Fruit fly (Drosophila melanogaster) whole organism, prepupa: ENCODE results near the gene CG6398.

ENCODE experiments used
- CG10669 ChIP-seq: fragments of 200-800 bp; sonication (Bioruptor generic); optimal IDR thresholded peaks from 3 replicates; lab custom pipeline; 2018; ENCODE audit warnings: missing biosample characterization, mild to moderate bottlenecking, missing genetic modification characterization, moderate library complexity
- CG11762 ChIP-seq: fragments of 200-800 bp; sonication (Bioruptor generic); optimal IDR thresholded peaks from 3 replicates; lab custom pipeline; 2016; ENCODE audit warnings: missing biosample characterization, missing genetic modification characterization; ENCODE audit not compliant: insufficient read depth
- CG11902 ChIP-seq: fragments of 200-800 bp; sonication (Bioruptor generic); optimal IDR thresholded peaks from 3 replicates; lab custom pipeline; 2016; ENCODE audit warnings: missing biosample characterization, missing genetic modification characterization
- CG15336 ChIP-seq: fragments of 200-800 bp; sonication (Bioruptor generic); IDR thresholded peaks from 2 replicates; pipeline ENCODE4 v1.3.6; 2022; ENCODE audit warnings: missing biosample characterization, missing genetic modification characterization
- CG1621 ChIP-seq: fragments of 200-800 bp; sonication (Bioruptor generic); optimal IDR thresholded peaks from 3 replicates; lab custom pipeline; 2018; ENCODE audit warnings: missing biosample characterization, mild to moderate bottlenecking, missing genetic modification characterization
- CG16779 ChIP-seq: fragments of 200-800 bp; sonication (Bioruptor generic); optimal IDR thresholded peaks from 3 replicates; lab custom pipeline; 2017; ENCODE audit warnings: missing biosample characterization, mild to moderate bottlenecking, missing genetic modification characterization
- CG3032 ChIP-seq: fragments of 200-800 bp; optimal IDR thresholded peaks from 2 replicates; lab custom pipeline; 2019; ENCODE audit warnings: missing biosample characterization, mild to moderate bottlenecking, missing genetic modification characterization, moderate library complexity
- CG31627 ChIP-seq: fragments of 200-800 bp; sonication (Bioruptor generic); optimal IDR thresholded peaks from 3 replicates; lab custom pipeline; 2016; ENCODE audit warnings: missing biosample characterization, missing genetic modification characterization
- CG32006 ChIP-seq: fragments of 200-800 bp; sonication (Bioruptor generic); optimal IDR thresholded peaks from 3 replicates; lab custom pipeline; 2017; ENCODE audit warnings: missing biosample characterization, mild to moderate bottlenecking, missing genetic modification characterization
- CG34406 ChIP-seq: fragments of 200-800 bp; sonication (Bioruptor generic); optimal IDR thresholded peaks from 3 replicates; lab custom pipeline; 2016; ENCODE audit warnings: missing biosample characterization, missing genetic modification characterization
- CG3919 ChIP-seq: fragments of 200-800 bp; sonication (Bioruptor generic); optimal IDR thresholded peaks from 3 replicates; lab custom pipeline; 2016; ENCODE audit warnings: missing biosample characterization, missing genetic modification characterization
- CG6163 ChIP-seq: fragments of 200-800 bp; sonication (Bioruptor generic); IDR thresholded peaks from 3 replicates; pipeline ENCODE4 v1.3.6; 2022; ENCODE audit warnings: missing biosample characterization, missing genetic modification characterization
- CG6276 ChIP-seq: fragments of 200-800 bp; sonication (Bioruptor generic); optimal IDR thresholded peaks from 2 replicates; lab custom pipeline; 2017; ENCODE audit warnings: missing biosample characterization, mild to moderate bottlenecking, missing genetic modification characterization
- CG6792 ChIP-seq: fragments of 200-800 bp; sonication (Bioruptor generic); optimal IDR thresholded peaks from 3 replicates; lab custom pipeline; 2016; ENCODE audit warnings: missing biosample characterization, missing genetic modification characterization
- CG6854 ChIP-seq: fragments of 200-800 bp; sonication (Bioruptor generic); optimal IDR thresholded peaks from 2 replicates; lab custom pipeline; 2017; ENCODE audit warnings: missing biosample characterization, mild to moderate bottlenecking, missing genetic modification characterization
- CG7368 ChIP-seq: fragments of 200-800 bp; sonication (Bioruptor generic); optimal IDR thresholded peaks from 3 replicates; lab custom pipeline; 2016; ENCODE audit warnings: missing biosample characterization, missing genetic modification characterization
- CG8119 ChIP-seq: fragments of 200-800 bp; sonication (Bioruptor generic); IDR thresholded peaks from 3 replicates; pipeline ENCODE4 v1.3.6; 2022; ENCODE audit warnings: missing biosample characterization, missing genetic modification characterization
- CG8319 ChIP-seq: fragments of 200-800 bp; sonication (Bioruptor generic); optimal IDR thresholded peaks from 3 replicates; lab custom pipeline; 2016; ENCODE audit warnings: missing biosample characterization, missing genetic modification characterization
- CG8632 ChIP-seq: fragments of 200-800 bp; sonication (Bioruptor generic); optimal IDR thresholded peaks from 3 replicates; lab custom pipeline; 2016; ENCODE audit warnings: missing biosample characterization, missing genetic modification characterization
- CG9139 ChIP-seq: fragments of 200-800 bp; sonication (Bioruptor generic); optimal IDR thresholded peaks from 3 replicates; lab custom pipeline; 2017; ENCODE audit warnings: missing biosample characterization, mild to moderate bottlenecking, missing genetic modification characterization
- Eip75B ChIP-seq: fragments of 200-800 bp; sonication (Bioruptor generic); optimal IDR thresholded peaks from 3 replicates; lab custom pipeline; 2016; ENCODE audit warnings: missing biosample characterization, missing genetic modification characterization
- Eip78C ChIP-seq: fragments of 200-800 bp; sonication (Bioruptor generic); peaks from one replicate; lab custom pipeline; 2016; ENCODE audit warnings: missing biosample characterization, missing genetic modification characterization
- Eip93F ChIP-seq: fragments of 200-800 bp; sonication (Bioruptor generic); optimal IDR thresholded peaks from 2 replicates; lab custom pipeline; 2016; ENCODE audit warnings: missing biosample characterization, mild to moderate bottlenecking, missing genetic modification characterization
- Ets21C ChIP-seq: fragments of 200-800 bp; sonication (Bioruptor generic); optimal IDR thresholded peaks from 3 replicates; lab custom pipeline; 2016; ENCODE audit warnings: missing biosample characterization, missing genetic modification characterization
- Ets96B ChIP-seq: fragments of 200-800 bp; optimal IDR thresholded peaks from 2 replicates; lab custom pipeline; 2019; ENCODE audit warnings: missing biosample characterization, mild to moderate bottlenecking, missing genetic modification characterization, moderate library complexity
- Gug ChIP-seq: fragments of 200-800 bp; sonication (Bioruptor generic); IDR thresholded peaks from 2 replicates; pipeline ENCODE4 v1.3.6; 2022; ENCODE audit warnings: missing biosample characterization, missing genetic modification characterization
- Hr38 ChIP-seq: sonication (Bioruptor generic); optimal IDR thresholded peaks from 2 replicates; lab custom pipeline; 2016; ENCODE audit warnings: missing biosample characterization, missing genetic modification characterization
- Hr4 ChIP-seq: fragments of 200-800 bp; sonication (Bioruptor generic); optimal IDR thresholded peaks from 3 replicates; lab custom pipeline; 2016; ENCODE audit warnings: missing biosample characterization, missing genetic modification characterization
- Lpt ChIP-seq: fragments of 200-800 bp; sonication (Bioruptor generic); optimal IDR thresholded peaks from 3 replicates; lab custom pipeline; 2016; ENCODE audit warnings: missing biosample characterization, missing genetic modification characterization
- Met ChIP-seq: fragments of 200-800 bp; sonication (Bioruptor generic); optimal IDR thresholded peaks from 3 replicates; lab custom pipeline; 2016; ENCODE audit warnings: missing biosample characterization, missing genetic modification characterization
- OdsH ChIP-seq: fragments of 200-800 bp; sonication (Bioruptor generic); optimal IDR thresholded peaks from 3 replicates; lab custom pipeline; 2016; ENCODE audit warnings: missing biosample characterization, missing genetic modification characterization
- Smox ChIP-seq: fragments of 200-800 bp; sonication (Bioruptor generic); optimal IDR thresholded peaks from 3 replicates; lab custom pipeline; 2016; ENCODE audit warnings: missing biosample characterization, missing genetic modification characterization
- Sox102F ChIP-seq: fragments of 200-800 bp; sonication (Bioruptor generic); optimal IDR thresholded peaks from 2 replicates; lab custom pipeline; 2016; ENCODE audit warnings: missing biosample characterization, mild to moderate bottlenecking, missing genetic modification characterization
- Sox14 ChIP-seq: fragments of 200-800 bp; sonication (Bioruptor generic); optimal IDR thresholded peaks from 3 replicates; lab custom pipeline; 2016; ENCODE audit warnings: missing biosample characterization, missing genetic modification characterization
- Sox15 ChIP-seq: fragments of 200-800 bp; sonication (Bioruptor generic); optimal IDR thresholded peaks from 3 replicates; lab custom pipeline; 2016; ENCODE audit warnings: missing biosample characterization, missing genetic modification characterization
- achi ChIP-seq: fragments of 200-800 bp; sonication (Bioruptor generic); optimal IDR thresholded peaks from 3 replicates; lab custom pipeline; 2016; ENCODE audit warnings: missing biosample characterization, missing genetic modification characterization
- acj6 ChIP-seq: fragments of 200-800 bp; sonication (Bioruptor generic); optimal IDR thresholded peaks from 3 replicates; lab custom pipeline; 2016; ENCODE audit warnings: missing biosample characterization, missing genetic modification characterization
- cyc ChIP-seq: fragments of 200-800 bp; sonication (Bioruptor generic); optimal IDR thresholded peaks from 3 replicates; lab custom pipeline; 2016; ENCODE audit warnings: missing biosample characterization, missing genetic modification characterization
- dac ChIP-seq: fragments of 200-800 bp; sonication (Bioruptor generic); optimal IDR thresholded peaks from 2 replicates; lab custom pipeline; 2017; ENCODE audit warnings: missing biosample characterization, mild to moderate bottlenecking, missing genetic modification characterization
- dsx ChIP-seq: fragments of 200-800 bp; optimal IDR thresholded peaks from 3 replicates; lab custom pipeline; 2019; ENCODE audit warnings: missing biosample characterization, mild to moderate bottlenecking, missing genetic modification characterization, moderate library complexity; ENCODE audit not compliant: poor library complexity, severe bottlenecking
- esn ChIP-seq: fragments of 200-800 bp; sonication (Bioruptor generic); optimal IDR thresholded peaks from 2 replicates; lab custom pipeline; 2016; ENCODE audit warnings: missing biosample characterization, mild to moderate bottlenecking, missing genetic modification characterization, moderate library complexity
- fd85E ChIP-seq: fragments of 200-800 bp; sonication (Bioruptor generic); optimal IDR thresholded peaks from 3 replicates; lab custom pipeline; 2016; ENCODE audit warnings: missing biosample characterization, missing genetic modification characterization
- lz ChIP-seq: fragments of 200-800 bp; sonication (Bioruptor generic); optimal IDR thresholded peaks from 3 replicates; lab custom pipeline; 2016; ENCODE audit warnings: missing biosample characterization, missing genetic modification characterization
- salr ChIP-seq, 2 experiments: fragments of 200-800 bp; sonication (Bioruptor generic); optimal IDR thresholded peaks; 3 replicates each; lab custom pipeline; 2016 to 2018; ENCODE audit warnings: missing biosample characterization in 2 of 2, missing genetic modification characterization in 2 of 2, mild to moderate bottlenecking in 1 of 2
- spab ChIP-seq: fragments of 200-800 bp; sonication (Bioruptor generic); optimal IDR thresholded peaks from 2 replicates; lab custom pipeline; 2017; ENCODE audit warnings: missing biosample characterization, mild to moderate bottlenecking, missing genetic modification characterization, missing genetic modification reagents
- svp ChIP-seq: fragments of 200-800 bp; sonication (Bioruptor generic); peaks from one replicate; lab custom pipeline; 2016; ENCODE audit warnings: missing biosample characterization, missing genetic modification characterization
- vri ChIP-seq: fragments of 200-800 bp; sonication (Bioruptor generic); optimal IDR thresholded peaks from 3 replicates; lab custom pipeline; 2016; ENCODE audit warnings: missing biosample characterization, mild to moderate bottlenecking, missing genetic modification characterization

CG6398 gene

DNA sequence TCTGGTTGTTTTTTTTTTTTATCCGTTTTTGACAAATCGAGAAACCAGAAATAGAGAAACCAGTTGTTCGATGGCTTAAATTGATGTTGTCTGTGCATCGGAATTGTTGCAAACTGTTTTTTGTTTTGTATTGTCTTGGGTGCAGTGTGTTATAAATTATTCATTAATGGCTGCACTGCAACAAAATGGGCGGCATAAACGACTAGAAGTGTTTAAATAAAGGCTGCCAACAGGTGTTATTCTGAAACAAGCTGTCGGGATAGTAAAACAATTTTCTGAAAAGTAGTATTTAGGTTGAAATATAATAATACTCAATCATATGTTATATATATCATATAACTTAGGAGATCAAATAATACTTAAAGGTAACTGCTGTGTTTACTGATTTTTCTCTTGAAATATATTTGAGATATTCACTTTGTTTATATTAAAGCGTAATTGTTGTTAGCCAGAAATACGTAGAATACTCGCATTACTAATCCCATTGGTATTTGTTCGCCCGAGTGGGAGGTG lies 5.8 kb downstream of the CG6398 start (continued):
- TF ChIP-seq Ets96B (tag; lab: Kevin White, UChicago) (peak; percentile 39), CG3032 (tag; lab: Kevin White, UChicago) (peak; percentile 45), CG15336 (GFP tag; lab: Robert Waterston, UW) (peak; percentile 31; the same call in 1 of the 2 replicates), CG32006 (GFP tag; lab: Kevin White, UChicago) (peak; percentile 52)

DNA sequence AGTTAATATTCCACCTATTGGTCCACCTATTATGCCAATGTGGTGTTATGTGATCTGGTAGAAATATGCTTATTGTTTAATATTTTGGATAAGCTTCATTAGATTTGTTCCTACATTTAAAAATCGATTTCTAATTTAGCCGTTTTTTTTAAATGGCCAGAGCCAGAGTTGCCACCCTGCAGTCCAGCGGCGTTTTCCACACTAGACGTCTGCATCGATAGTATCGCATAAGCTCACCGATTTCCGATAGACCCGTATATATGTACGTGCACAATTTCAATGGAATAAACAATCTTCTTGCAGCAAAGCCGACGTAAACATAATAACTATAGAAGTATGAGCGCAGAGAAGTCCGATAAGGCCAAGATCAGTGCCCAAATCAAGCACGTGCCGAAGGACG lies 11.3 kb downstream of the CG6398 start, which contains the start of gene Taf9:
Gene Taf9 (plus strand): TSS at position 239 of the 400 bp plus-strand sequence.
- TF ChIP-seq Smox (GFP tag; lab: Kevin White, UChicago) (no peak), dac (GFP tag; lab: Kevin White, UChicago) (no peak), CG31627 (no peak), Hr4 (no peak), esn (GFP tag; lab: Kevin White, UChicago) (no peak), vri (GFP tag; lab: Kevin White, UChicago) (no peak), Eip78C (GFP tag; lab: Kevin White, UChicago) (peak; percentile 60), Gug (GFP tag; lab: Robert Waterston, UW) (no peak)

DNA sequence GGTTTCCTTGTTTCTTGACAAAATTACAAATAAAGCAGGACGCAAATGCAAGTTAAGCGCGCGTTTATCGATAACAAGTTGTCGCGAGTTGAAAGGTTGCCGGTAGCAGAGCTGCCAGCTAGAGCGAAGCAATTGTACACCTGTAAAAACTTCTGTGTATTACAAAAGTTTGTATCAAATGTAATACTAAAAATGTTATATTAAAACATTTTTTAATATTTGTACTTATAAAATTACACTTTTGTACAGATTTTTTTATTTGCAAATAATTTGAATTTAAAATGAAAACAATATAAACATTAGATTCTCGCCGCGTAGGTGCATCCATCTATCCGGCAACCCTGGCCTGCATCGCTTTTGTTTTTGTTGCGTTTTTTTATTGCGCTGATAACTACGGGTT lies 14.0 kb downstream of the CG6398 start, which contains the start of the genes CG8142 and Ucp4A:
Gene CG8142 (minus strand): TSS at position 82 of the 400 bp plus-strand sequence.
Gene Ucp4A (plus strand): TSS at position 327 of the 400 bp plus-strand sequence.
- TF ChIP-seq CG6792 (GFP tag; lab: Kevin White, UChicago) (peak; percentile 88), Eip75B (GFP tag; lab: Kevin White, UChicago) (peak; percentile 72), CG7368 (GFP tag; lab: Kevin White, UChicago) (peak; percentile 86), fd85E (GFP tag; lab: Kevin White, UChicago) (peak; percentile 43), CG11902 (peak; percentile 86), achi (peak; percentile 88), CG10669 (GFP tag; lab: Kevin White, UChicago) (peak; percentile 90), Eip93F (peak; percentile 76), CG3032 (tag; lab: Kevin White, UChicago) (peak; percentile 94), acj6 (GFP tag; lab: Kevin White, UChicago) (peak; percentile 91), Sox102F (GFP tag; lab: Kevin White, UChicago) (no peak), Hr38 (GFP tag; lab: Kevin White, UChicago) (no peak), Sox14 (GFP tag; lab: Kevin White, UChicago) (peak; percentile 81), vri (GFP tag; lab: Kevin White, UChicago) (peak; percentile 51), cyc (GFP tag; lab: Kevin White, UChicago) (peak; percentile 89), CG15336 (GFP tag; lab: Robert Waterston, UW) (peak; percentile 96), Ets21C (GFP tag; lab: Kevin White, UChicago) (peak; percentile 69), svp (peak; percentile 96), Ets96B (tag; lab: Kevin White, UChicago) (peak; percentile 95), Gug (GFP tag; lab: Robert Waterston, UW) (peak; percentile 95), CG3919 (GFP tag; lab: Kevin White, UChicago) (peak; percentile 92), CG8119 (GFP tag; lab: Robert Waterston, UW) (peak; percentile 95), Sox15 (GFP tag; lab: Kevin White, UChicago) (peak; percentile 89), CG11762 (peak; percentile 85), CG9139 (GFP tag; lab: Kevin White, UChicago) (peak; percentile 81), CG8319 (peak; percentile 84), salr (GFP tag; optimal IDR thresholded peaks at IDR 0.05; lab: Kevin White, UChicago) (peak; percentile 61 to 85), Lpt (GFP tag; lab: Kevin White, UChicago) (peak; percentile 85), lz (GFP tag; lab: Kevin White, UChicago) (peak; percentile 83), Met (no peak), CG1621 (tag; lab: Kevin White, UChicago) (peak; percentile 80), dsx (GFP tag; lab: Kevin White, UChicago) (peak; percentile 85), Smox (GFP tag; lab: Kevin White, UChicago) (no peak), Hr4 (no peak), Eip78C (GFP tag; lab: Kevin White, UChicago) (peak; percentile 96), CG16779 (tag; lab: Kevin White, UChicago) (no peak), CG6163 (GFP tag; lab: Robert Waterston, UW) (peak; percentile 95), OdsH (peak; percentile 92), CG8632 (GFP tag; lab: Kevin White, UChicago) (peak; percentile 85), CG6854 (peak; percentile 57), CG34406 (GFP tag; lab: Kevin White, UChicago) (peak; percentile 88), CG6276 (GFP tag; lab: Kevin White, UChicago) (no peak), spab (GFP tag; lab: Kevin White, UChicago) (peak; percentile 80)
